Fruit fly (Drosophila melanogaster) whole organism, embryonic: ENCODE results near the gene CG13893.

Experiments used
- Ada2b ChIP-seq: fragments of 200-800 bp; sonication (Bioruptor generic); IDR thresholded peaks from 2 replicates; pipeline ENCODE4 v1.3.6; 2022; ENCODE audit warnings: missing biosample characterization, missing genetic modification characterization
- BtbVII ChIP-seq: fragments of 200-800 bp; sonication (Bioruptor generic); optimal IDR thresholded peaks from 3 replicates; lab custom pipeline; 2017; ENCODE audit warnings: missing biosample characterization, mild to moderate bottlenecking, missing genetic modification characterization
- C15 ChIP-seq: fragments of 200-800 bp; sonication (Bioruptor generic); IDR thresholded peaks from 3 replicates; pipeline ENCODE4 v1.3.6; 2022; ENCODE audit warnings: missing biosample characterization, missing genetic modification characterization
- CG10147 ChIP-seq: fragments of 200-800 bp; sonication (Bioruptor generic); optimal IDR thresholded peaks from 2 replicates; lab custom pipeline; 2019; ENCODE audit warnings: missing biosample characterization, mild to moderate bottlenecking, missing genetic modification characterization, moderate library complexity
- CG13287 ChIP-seq: fragments of 200-800 bp; sonication (Bioruptor generic); IDR thresholded peaks from 2 replicates; pipeline ENCODE4 v1.3.6; 2022; ENCODE audit warnings: missing biosample characterization, missing genetic modification characterization; ENCODE audit not compliant: partially characterized antibody
- CG14667 ChIP-seq: fragments of 200-800 bp; sonication (Bioruptor generic); IDR thresholded peaks from 2 replicates; pipeline ENCODE4 v1.3.6; 2022; ENCODE audit warnings: missing biosample characterization, missing genetic modification characterization
- CG15696 ChIP-seq: fragments of 200-800 bp; sonication (Bioruptor generic); optimal IDR thresholded peaks from 2 replicates; lab custom pipeline; 2019; ENCODE audit warnings: missing biosample characterization, mild to moderate bottlenecking, missing genetic modification characterization, moderate library complexity
- CG17359 ChIP-seq: fragments of 200-800 bp; sonication (Bioruptor generic); optimal IDR thresholded peaks from 3 replicates; lab custom pipeline; 2018; ENCODE audit warnings: missing biosample characterization, mild to moderate bottlenecking, missing genetic modification characterization, moderate library complexity
- CG17912 ChIP-seq: fragments of 200-800 bp; sonication (Bioruptor generic); optimal IDR thresholded peaks from 2 replicates; lab custom pipeline; 2018; ENCODE audit warnings: missing biosample characterization, mild to moderate bottlenecking, missing genetic modification characterization
- CG18011 ChIP-seq: fragments of 200-800 bp; sonication (Bioruptor generic); optimal IDR thresholded peaks from 2 replicates; lab custom pipeline; 2017; ENCODE audit warnings: missing biosample characterization, missing genetic modification characterization, mild to moderate bottlenecking, moderate library complexity, missing genotype
- CG1832 ChIP-seq: fragments of 200-800 bp; sonication (Bioruptor generic); optimal IDR thresholded peaks from 2 replicates; lab custom pipeline; 2017; ENCODE audit warnings: missing biosample characterization, mild to moderate bottlenecking, missing genetic modification characterization, inconsistent platforms
- CG18476 ChIP-seq: fragments of 200-800 bp; sonication (Bioruptor generic); optimal IDR thresholded peaks from 2 replicates; lab custom pipeline; 2016; ENCODE audit warnings: missing biosample characterization, mild to moderate bottlenecking, missing genetic modification characterization
- CG18599 ChIP-seq: fragments of 200-800 bp; sonication (Bioruptor generic); optimal IDR thresholded peaks from 3 replicates; lab custom pipeline; 2017; ENCODE audit warnings: missing biosample characterization, missing genetic modification characterization, mild to moderate bottlenecking, moderate library complexity, missing genetic modification reagents
- CG30431 ChIP-seq: fragments of 200-800 bp; sonication (Bioruptor generic); optimal IDR thresholded peaks from 2 replicates; lab custom pipeline; 2017; ENCODE audit warnings: missing biosample characterization, missing genetic modification characterization
- CG3726 ChIP-seq: fragments of 200-800 bp; sonication (Bioruptor generic); IDR thresholded peaks from 3 replicates; pipeline ENCODE4, ENCODE4 v1.3.6; 2022; ENCODE audit warnings: missing biosample characterization, missing genetic modification characterization
- CG42726 ChIP-seq: fragments of 200-800 bp; sonication (Bioruptor generic); IDR thresholded peaks from 2 replicates; pipeline ENCODE4 v1.3.6; 2022; ENCODE audit warnings: missing biosample characterization, missing genetic modification characterization; ENCODE audit not compliant: partially characterized antibody
- CG4404 ChIP-seq: fragments of 200-800 bp; sonication (Bioruptor generic); IDR thresholded peaks from 2 replicates; pipeline ENCODE4 v1.3.6; 2022; ENCODE audit warnings: missing biosample characterization, missing genetic modification characterization
- CG4424 ChIP-seq: fragments of 200-800 bp; sonication (Bioruptor generic); optimal IDR thresholded peaks from 3 replicates; lab custom pipeline; 2016; ENCODE audit warnings: missing biosample characterization, missing genetic modification characterization
- CG4617 ChIP-seq: fragments of 200-800 bp; sonication (Bioruptor generic); optimal IDR thresholded peaks from 3 replicates; lab custom pipeline; 2016; ENCODE audit warnings: missing biosample characterization, missing genetic modification characterization, borderline replicate concordance
- CG4820 ChIP-seq: fragments of 200-800 bp; sonication (Bioruptor generic); optimal IDR thresholded peaks from 3 replicates; lab custom pipeline; 2016; ENCODE audit warnings: missing biosample characterization, missing genetic modification characterization
- CG7745 ChIP-seq: fragments of 200-800 bp; sonication (Bioruptor generic); optimal IDR thresholded peaks from 2 replicates; lab custom pipeline; 2018; ENCODE audit warnings: missing biosample characterization, mild to moderate bottlenecking, missing genetic modification characterization, moderate library complexity
- CG7963 ChIP-seq: fragments of 200-800 bp; sonication (Bioruptor generic); IDR thresholded peaks from 3 replicates; pipeline ENCODE4 v1.3.6; 2022; ENCODE audit warnings: missing biosample characterization, missing genetic modification characterization; ENCODE audit not compliant: partially characterized antibody
- CG8924 ChIP-seq: fragments of 200-800 bp; optimal IDR thresholded peaks from 3 replicates; lab custom pipeline; 2019; ENCODE audit warnings: missing biosample characterization, mild to moderate bottlenecking, missing genetic modification characterization, moderate library complexity
- CG9727 ChIP-seq: fragments of 200-800 bp; sonication (Bioruptor generic); optimal IDR thresholded peaks from 3 replicates; lab custom pipeline; 2017; ENCODE audit warnings: missing biosample characterization, mild to moderate bottlenecking, missing genetic modification characterization
- Dad ChIP-seq: fragments of 200-800 bp; sonication (Bioruptor generic); optimal IDR thresholded peaks from 3 replicates; lab custom pipeline; 2016; ENCODE audit warnings: missing biosample characterization, missing genetic modification characterization
- Fer1 ChIP-seq: fragments of 200-800 bp; sonication (Bioruptor generic); optimal IDR thresholded peaks from 2 replicates; lab custom pipeline; 2017; ENCODE audit warnings: missing biosample characterization, mild to moderate bottlenecking, missing genetic modification characterization
- Jarid2 ChIP-seq: fragments of 200-800 bp; sonication (Bioruptor generic); optimal IDR thresholded peaks from 3 replicates; lab custom pipeline; 2017; ENCODE audit warnings: mild to moderate bottlenecking, missing biosample characterization, missing genetic modification reagents, missing genetic modification characterization
- NFAT ChIP-seq: fragments of 200-800 bp; sonication (Bioruptor generic); IDR thresholded peaks from 2 replicates; pipeline ENCODE4 v1.3.6; 2022; ENCODE audit warnings: missing biosample characterization, missing genetic modification characterization
- NK7.1 ChIP-seq: fragments of 200-800 bp; sonication (Bioruptor generic); optimal IDR thresholded peaks from 3 replicates; lab custom pipeline; 2016; ENCODE audit warnings: missing biosample characterization, missing genetic modification characterization
- Nf-YA ChIP-seq: fragments of 200-800 bp; sonication (Bioruptor generic); IDR thresholded peaks from 2 replicates; pipeline ENCODE4 v1.3.6; 2022; ENCODE audit warnings: missing biosample characterization, missing genetic modification characterization
- Ssrp ChIP-seq: fragments of 200-800 bp; sonication (Bioruptor generic); optimal IDR thresholded peaks from 2 replicates; lab custom pipeline; 2018; ENCODE audit warnings: missing biosample characterization, mild to moderate bottlenecking, missing genetic modification characterization, moderate library complexity
- Trl ChIP-seq, 3 experiments: fragments of >200 bp in 2 of 3; fragments of 200-800 bp in 1 of 3; sonication (Bioruptor generic) in 1 of 3; optimal IDR thresholded peaks; 2 replicates in 1 of 3; 3 replicates in 2 of 3; lab custom pipeline; 2016 to 2017; ENCODE audit warnings: missing biosample characterization in 1 of 3, missing genetic modification characterization in 1 of 3
- Usf ChIP-seq: fragments of 200-800 bp; sonication (Bioruptor generic); optimal IDR thresholded peaks from 2 replicates; lab custom pipeline; 2017; ENCODE audit warnings: missing genotype, missing biosample characterization, missing genetic modification characterization
- YL-1 ChIP-seq: fragments of 200-800 bp; sonication (Bioruptor generic); optimal IDR thresholded peaks from 3 replicates; lab custom pipeline; 2017; ENCODE audit warnings: missing biosample characterization, mild to moderate bottlenecking, missing genetic modification characterization
- crc ChIP-seq: fragments of 200-800 bp; sonication (Bioruptor generic); optimal IDR thresholded peaks from 2 replicates; lab custom pipeline; 2016; ENCODE audit warnings: missing biosample characterization, missing genetic modification characterization
- dati ChIP-seq: fragments of 200-800 bp; sonication (Bioruptor generic); IDR thresholded peaks from 2 replicates; pipeline ENCODE4 v1.3.6; 2022; ENCODE audit warnings: missing biosample characterization, missing genetic modification characterization
- dmrt99B ChIP-seq: fragments of 200-800 bp; sonication (Bioruptor generic); optimal IDR thresholded peaks from 2 replicates; lab custom pipeline; 2018; ENCODE audit warnings: missing biosample characterization, mild to moderate bottlenecking, missing genetic modification characterization, moderate library complexity
- dpn ChIP-seq, 2 experiments: fragments of 200-800 bp; sonication (Bioruptor generic); optimal IDR thresholded peaks; 3 replicates each; lab custom pipeline; 2016; ENCODE audit warnings: missing biosample characterization in 2 of 2, missing genetic modification characterization in 2 of 2
- exex ChIP-seq: fragments of 200-800 bp; sonication (Bioruptor generic); optimal IDR thresholded peaks from 4 replicates; lab custom pipeline; 2018; ENCODE audit warnings: missing biosample characterization, mild to moderate bottlenecking, missing genetic modification characterization, moderate library complexity
- h ChIP-seq: fragments of >200 bp; optimal IDR thresholded peaks from 2 replicates; lab custom pipeline; 2017
- lab ChIP-seq: fragments of 200-800 bp; sonication (Bioruptor generic); optimal IDR thresholded peaks from 3 replicates; lab custom pipeline; 2017; ENCODE audit warnings: missing biosample characterization, missing genetic modification characterization, mild to moderate bottlenecking, moderate library complexity, missing genetic modification reagents
- lmd ChIP-seq: fragments of 200-800 bp; sonication (Bioruptor generic); IDR thresholded peaks from 2 replicates; pipeline ENCODE4 v1.3.6; 2022; ENCODE audit warnings: missing biosample characterization, missing genetic modification characterization
- nom ChIP-seq: fragments of 200-800 bp; sonication (Bioruptor generic); optimal IDR thresholded peaks from 2 replicates; lab custom pipeline; 2017; ENCODE audit warnings: missing biosample characterization, missing genetic modification characterization, mild to moderate bottlenecking, moderate library complexity, missing genetic modification reagents
- pho ChIP-seq: fragments of 200-800 bp; sonication (Bioruptor generic); optimal IDR thresholded peaks from 2 replicates; lab custom pipeline; 2016; ENCODE audit warnings: missing biosample characterization, missing genetic modification characterization
- sens ChIP-seq: fragments of 200-800 bp; sonication (Bioruptor generic); peaks from one replicate; lab custom pipeline; 2016; ENCODE audit warnings: missing biosample characterization, missing genetic modification characterization
- seq ChIP-seq: fragments of 200-800 bp; sonication (Bioruptor generic); IDR thresholded peaks from 2 replicates; pipeline ENCODE4 v1.3.6; 2022; ENCODE audit warnings: missing biosample characterization, missing genetic modification characterization
- sim ChIP-seq: fragments of 200-800 bp; sonication (Bioruptor generic); IDR thresholded peaks from 2 replicates; pipeline ENCODE4 v1.3.6; 2022; ENCODE audit warnings: missing biosample characterization, missing genetic modification characterization
- sna ChIP-seq: fragments of 200-800 bp; sonication (Bioruptor generic); IDR thresholded peaks from 2 replicates; pipeline ENCODE4 v1.3.6; 2022; ENCODE audit warnings: missing biosample characterization, missing genetic modification characterization; ENCODE audit not compliant: partially characterized antibody
- tin ChIP-seq: fragments of 200-800 bp; sonication (Bioruptor generic); optimal IDR thresholded peaks from 3 replicates; lab custom pipeline; 2016; ENCODE audit warnings: missing biosample characterization, missing genetic modification characterization
- zen2 ChIP-seq: fragments of 200-800 bp; sonication (Bioruptor generic); IDR thresholded peaks from 3 replicates; pipeline ENCODE4 v1.3.6; 2022; ENCODE audit warnings: missing biosample characterization, missing genetic modification characterization; ENCODE audit not compliant: partially characterized antibody

The CG13893 gene

dm6 chr3L:629353-629915 is 25.6 kb upstream of the CG13893 start (continued):
- TF ChIP-seq exex (tag; lab: Kevin White, UChicago) (peak; percentile 9), CG4404 (GFP tag; lab: Robert Waterston, UW) (no peak), Trl (optimal IDR thresholded peaks at IDR 0.05; lab: Kevin White, UChicago) (no peak), Trl (GFP tag; optimal IDR thresholded peaks at IDR 0.05; lab: Kevin White, UChicago) (no peak), Nf-YA (GFP tag; lab: Robert Waterston, UW) (no peak), NFAT (GFP tag; lab: Robert Waterston, UW) (0 out of 2 replicates have a peak, but pooled peaks have one; percentile 23), Usf (GFP tag; lab: Kevin White, UChicago) (no peak), lab (GFP tag; lab: Kevin White, UChicago) (peak; percentile 70), CG42726 (GFP tag; lab: Robert Waterston, UW) (no peak), dati (GFP tag; lab: Robert Waterston, UW) (no peak), Jarid2 (peak; percentile 41), CG4820 (GFP tag; lab: Kevin White, UChicago) (no peak), CG4424 (GFP tag; lab: Kevin White, UChicago) (no peak), tin (GFP tag; lab: Kevin White, UChicago) (no peak), CG7745 (tag; lab: Kevin White, UChicago) (no peak), CG1832 (GFP tag; lab: Kevin White, UChicago) (no peak), CG8924 (peak; percentile 26), nom (GFP tag; lab: Kevin White, UChicago) (no peak), CG13287 (GFP tag; lab: Robert Waterston, UW) (no peak; the same call in 1 of the 2 replicates), CG30431 (GFP tag; lab: Kevin White, UChicago) (no peak), sim (no peak), dmrt99B (tag; lab: Kevin White, UChicago) (peak; percentile 20), BtbVII (GFP tag; lab: Kevin White, UChicago) (no peak), Fer1 (peak; percentile 34), sens (no peak), C15 (GFP tag; lab: Robert Waterston, UW) (no peak), Dad (GFP tag; lab: Kevin White, UChicago) (no peak), CG17912 (GFP tag; lab: Kevin White, UChicago) (no peak), sna (GFP tag; lab: Robert Waterston, UW) (no peak), h (lab: Kevin White, UChicago) (no peak), CG10147 (GFP tag; lab: Kevin White, UChicago) (no peak), lmd (GFP tag; lab: Robert Waterston, UW) (0 out of 2 replicates have a peak, but pooled peaks have one; percentile 9), CG7963 (GFP tag; lab: Robert Waterston, UW) (no peak), NK7.1 (GFP tag; lab: Kevin White, UChicago) (no peak), zen2 (GFP tag; lab: Robert Waterston, UW) (no peak), CG9727 (GFP tag; lab: Kevin White, UChicago) (no peak), CG14667 (GFP tag; lab: Robert Waterston, UW) (no peak), CG17359 (no peak), CG15696 (tag; lab: Kevin White, UChicago) (no peak), seq (GFP tag; lab: Robert Waterston, UW) (peak; percentile 40; the same call in 1 of the 2 replicates), CG18011 (no peak), Ada2b (GFP tag; lab: Robert Waterston, UW) (no peak), pho (peak; percentile 43), CG18599 (GFP tag; lab: Kevin White, UChicago) (no peak), dpn (GFP tag; optimal IDR thresholded peaks at IDR 0.05; lab: Kevin White, UChicago) (no peak), CG3726 (GFP tag; lab: Robert Waterston, UW) (no peak), Ssrp (tag; lab: Kevin White, UChicago) (no peak), crc (no peak), CG4617 (GFP tag; lab: Kevin White, UChicago) (no peak), YL-1 (GFP tag; lab: Kevin White, UChicago) (no peak), CG18476 (GFP tag; lab: Kevin White, UChicago) (no peak)
